Worm (Caenorhabditis elegans) whole organism, late embryonic: ENCODE measurements around the gene asp-18.

Experiments
- C08G9.2 ChIP-seq: sonication (generic microtip); optimal IDR thresholded peaks from 2 replicates; lab custom pipeline; 2016; ENCODE audit warnings: mild to moderate bottlenecking, missing genetic modification characterization, moderate library complexity, missing compliant biosample characterization
- F13H6.1 ChIP-seq: sonication (generic microtip); optimal IDR thresholded peaks from 2 replicates; lab custom pipeline; 2016; ENCODE audit warnings: missing genetic modification characterization, missing compliant biosample characterization
- K02D7.2 ChIP-seq: sonication (generic microtip); optimal IDR thresholded peaks from 2 replicates; lab custom pipeline; 2017; ENCODE audit warnings: mild to moderate bottlenecking, missing genetic modification characterization, missing compliant biosample characterization
- K09A11.1 ChIP-seq: sonication (generic microtip); optimal IDR thresholded peaks from 2 replicates; lab custom pipeline; 2017; ENCODE audit warnings: antibody characterized with exemption, mild to moderate bottlenecking, missing genetic modification characterization, missing compliant biosample characterization; ENCODE audit not compliant: insufficient read depth
- T23F11.4 ChIP-seq: fragments of 200-800 bp; sonication (Bioruptor generic); optimal IDR thresholded peaks from 2 replicates; lab custom pipeline; 2018; ENCODE audit warnings: mild to moderate bottlenecking, missing genetic modification characterization, missing compliant biosample characterization
- Y22D7AL.16 ChIP-seq: sonication (generic microtip); optimal IDR thresholded peaks from 2 replicates; lab custom pipeline; 2016; ENCODE audit warnings: missing genetic modification characterization, missing compliant biosample characterization
- ama-1 ChIP-seq: fragments of 150-350 bp; optimal IDR thresholded peaks from 2 replicates; lab custom pipeline; 2014
- ceh-2 ChIP-seq: sonication (generic microtip); optimal IDR thresholded peaks from 2 replicates; lab custom pipeline; 2016; ENCODE audit warnings: missing genotype, missing genetic modification characterization, missing compliant biosample characterization
- ceh-24 ChIP-seq: sonication (generic microtip); optimal IDR thresholded peaks from 2 replicates; lab custom pipeline; 2016; ENCODE audit warnings: mild to moderate bottlenecking, missing genetic modification characterization, missing compliant biosample characterization
- ceh-34 ChIP-seq: sonication (generic microtip); optimal IDR thresholded peaks from 2 replicates; lab custom pipeline; 2016; ENCODE audit warnings: mild to moderate bottlenecking, missing genetic modification characterization, missing compliant biosample characterization
- ceh-48 ChIP-seq: sonication (generic microtip); optimal IDR thresholded peaks from 2 replicates; lab custom pipeline; 2016; ENCODE audit warnings: missing genetic modification characterization, inconsistent platforms, missing compliant biosample characterization
- ceh-9 ChIP-seq: sonication (generic microtip); optimal IDR thresholded peaks from 2 replicates; lab custom pipeline; 2016; ENCODE audit warnings: mild to moderate bottlenecking, missing genetic modification characterization, inconsistent platforms, missing compliant biosample characterization
- dmd-4 ChIP-seq: sonication (generic microtip); optimal IDR thresholded peaks from 2 replicates; lab custom pipeline; 2016; ENCODE audit warnings: borderline replicate concordance, missing genetic modification characterization, missing compliant biosample characterization
- dve-1 ChIP-seq: sonication (generic microtip); optimal IDR thresholded peaks from 2 replicates; lab custom pipeline; 2017; ENCODE audit warnings: antibody characterized with exemption, mild to moderate bottlenecking, missing genetic modification characterization, missing compliant biosample characterization
- elt-4 ChIP-seq: sonication (generic microtip); optimal IDR thresholded peaks from 2 replicates; lab custom pipeline; 2016; ENCODE audit warnings: missing genetic modification characterization, missing compliant biosample characterization
- fax-1 ChIP-seq: sonication (generic microtip); optimal IDR thresholded peaks from 2 replicates; lab custom pipeline; 2016; ENCODE audit warnings: missing genotype, missing genetic modification characterization, missing compliant biosample characterization
- fkh-10 ChIP-seq: fragments of 150-350 bp; optimal IDR thresholded peaks from 2 replicates; lab custom pipeline; 2014; ENCODE audit warnings: missing biosample characterization, missing genetic modification reagents, missing genetic modification characterization
- hlh-13 ChIP-seq: fragments of 200-800 bp; sonication (Bioruptor generic); optimal IDR thresholded peaks from 2 replicates; lab custom pipeline; 2018; ENCODE audit warnings: mild to moderate bottlenecking, missing genetic modification characterization, missing compliant biosample characterization
- hlh-30 ChIP-seq: sonication (generic microtip); optimal IDR thresholded peaks from 2 replicates; lab custom pipeline; 2017; ENCODE audit warnings: antibody characterized with exemption, missing genetic modification characterization, missing compliant biosample characterization; ENCODE audit not compliant: insufficient read depth
- lin-11 ChIP-seq: fragments of 200-800 bp; sonication (Bioruptor generic); optimal IDR thresholded peaks from 2 replicates; lab custom pipeline; 2018; ENCODE audit warnings: mild to moderate bottlenecking, missing genetic modification characterization, missing compliant biosample characterization
- mec-3 ChIP-seq: sonication (generic microtip); optimal IDR thresholded peaks from 2 replicates; lab custom pipeline; 2016; ENCODE audit warnings: borderline replicate concordance, missing genetic modification characterization, missing compliant biosample characterization
- nfya-1 ChIP-seq: sonication (generic microtip); optimal IDR thresholded peaks from 2 replicates; lab custom pipeline; 2017; ENCODE audit warnings: missing genetic modification characterization, mild to moderate bottlenecking, missing compliant biosample characterization, antibody characterized with exemption, moderate library complexity
- nhr-232 ChIP-seq: sonication (generic microtip); optimal IDR thresholded peaks from 2 replicates; lab custom pipeline; 2016; ENCODE audit warnings: missing genetic modification characterization, missing compliant biosample characterization
- npax-4 ChIP-seq: sonication (generic microtip); optimal IDR thresholded peaks from 2 replicates; lab custom pipeline; 2016; ENCODE audit warnings: missing genetic modification characterization, missing compliant biosample characterization
- odd-2 ChIP-seq: sonication (generic microtip); optimal IDR thresholded peaks from 2 replicates; lab custom pipeline; 2017; ENCODE audit warnings: antibody characterized with exemption, mild to moderate bottlenecking, missing genetic modification characterization, missing compliant biosample characterization
- pag-3 ChIP-seq: sonication (generic microtip); optimal IDR thresholded peaks from 2 replicates; lab custom pipeline; 2016; ENCODE audit warnings: missing compliant biosample characterization, missing genetic modification characterization, borderline replicate concordance
- pha-2 ChIP-seq: sonication (generic microtip); optimal IDR thresholded peaks from 2 replicates; lab custom pipeline; 2017; ENCODE audit warnings: mild to moderate bottlenecking, missing genetic modification characterization, missing compliant biosample characterization
- pha-4 ChIP-seq: fragments of 150-350 bp; optimal IDR thresholded peaks from 2 replicates; lab custom pipeline; 2018; ENCODE audit warnings: missing biosample characterization, missing genetic modification reagents, missing genetic modification characterization
- pqm-1 ChIP-seq: sonication (generic microtip); optimal IDR thresholded peaks from 2 replicates; lab custom pipeline; 2016; ENCODE audit warnings: missing genetic modification characterization, missing compliant biosample characterization
- pros-1 ChIP-seq: fragments of 150-350 bp; optimal IDR thresholded peaks from 2 replicates; lab custom pipeline; 2014; ENCODE audit warnings: missing biosample characterization, missing genetic modification reagents, missing genetic modification characterization
- ref-2 ChIP-seq: sonication (generic microtip); optimal IDR thresholded peaks from 2 replicates; lab custom pipeline; 2016; ENCODE audit warnings: missing genetic modification characterization, missing compliant biosample characterization
- rnt-1 ChIP-seq: sonication (generic microtip); optimal IDR thresholded peaks from 2 replicates; lab custom pipeline; 2016; ENCODE audit warnings: missing genetic modification characterization, missing compliant biosample characterization
- sdc-2 ChIP-seq: sonication (generic microtip); optimal IDR thresholded peaks from 2 replicates; lab custom pipeline; 2016; ENCODE audit warnings: missing genotype, missing genetic modification characterization, missing compliant biosample characterization
- sox-2 ChIP-seq: fragments of 200-800 bp; sonication (Bioruptor generic); IDR thresholded peaks from 2 replicates; pipeline ENCODE4 v1.3.6; 2022; ENCODE audit warnings: missing genetic modification reagents, missing genetic modification characterization, missing compliant biosample characterization
- sox-4 ChIP-seq: sonication (generic microtip); optimal IDR thresholded peaks from 2 replicates; lab custom pipeline; 2017; ENCODE audit warnings: mild to moderate bottlenecking, missing genetic modification characterization, inconsistent platforms, missing compliant biosample characterization
- syd-9 ChIP-seq: sonication (generic microtip); optimal IDR thresholded peaks from 2 replicates; lab custom pipeline; 2016; ENCODE audit warnings: mild to moderate bottlenecking, missing genetic modification characterization, moderate library complexity, missing compliant biosample characterization
- unc-42 ChIP-seq: sonication (generic microtip); optimal IDR thresholded peaks from 2 replicates; lab custom pipeline; 2016; ENCODE audit warnings: missing genotype, missing genetic modification characterization, missing compliant biosample characterization
- unc-55 ChIP-seq: sonication (generic microtip); optimal IDR thresholded peaks from 2 replicates; lab custom pipeline; 2017; ENCODE audit warnings: missing biosample characterization, missing genetic modification reagents, missing genetic modification characterization
- unc-86 ChIP-seq: sonication (generic microtip); optimal IDR thresholded peaks from 2 replicates; lab custom pipeline; 2016; ENCODE audit warnings: missing genetic modification characterization, missing compliant biosample characterization

Gene asp-18

DNA sequence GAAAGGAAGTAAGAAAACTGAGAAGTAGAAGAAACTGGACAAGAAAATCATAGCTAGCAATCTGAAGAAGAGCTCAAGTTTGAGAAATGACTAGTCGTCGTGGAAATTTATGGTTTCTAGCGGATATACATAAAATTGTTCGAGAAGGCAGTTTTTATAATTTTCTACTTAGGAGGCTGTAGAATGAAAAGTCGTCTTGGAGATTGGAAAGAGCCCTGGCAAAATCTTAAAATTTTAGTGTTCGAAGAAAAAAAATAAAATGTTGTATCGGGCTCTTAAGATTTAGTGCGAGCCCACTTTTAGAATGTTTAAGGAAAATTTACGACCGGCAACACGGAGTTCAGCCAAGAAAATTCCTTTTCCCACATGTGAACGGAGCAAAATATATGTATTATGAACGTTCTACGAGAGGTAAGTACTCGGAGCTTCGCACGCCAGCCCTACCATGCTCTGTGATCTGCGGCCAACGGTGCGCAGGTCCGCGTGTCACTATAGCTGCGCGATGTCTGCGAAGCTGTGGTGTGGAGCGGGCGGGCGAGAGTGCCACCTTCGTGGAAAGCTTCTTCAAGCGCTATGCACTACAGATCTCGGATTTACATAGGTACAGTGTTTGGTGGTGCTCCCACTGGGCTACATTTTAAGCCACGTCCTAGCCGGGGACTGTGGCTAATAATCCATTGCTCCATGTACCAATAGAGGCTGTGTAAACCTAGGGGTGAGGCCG is 15.6 kb upstream of the asp-18 start, which contains the start of gene clec-251:
clec-251 (minus strand) TSS at position 51 of the 724 bp plus-strand sequence.
- TF ChIP-seq Y22D7AL.16 (tag; lab: Kevin White, UChicago) (no peak), dve-1 (tag; lab: Kevin White, UChicago) (no peak), ama-1 (no peak), pag-3 (tag; lab: Kevin White, UChicago) (no peak), T23F11.4 (GFP tag; lab: Kevin White, UChicago) (no peak), ceh-2 (no peak), fkh-10 (no peak), sox-2 (no peak), unc-86 (tag; lab: Kevin White, UChicago) (no peak), pha-4 (tag; lab: Kevin White, UChicago) (no peak), ceh-48 (tag; lab: Kevin White, UChicago) (no peak), K02D7.2 (tag; lab: Kevin White, UChicago) (no peak), C08G9.2 (tag; lab: Kevin White, UChicago) (no peak), syd-9 (no peak), fax-1 (no peak), unc-42 (tag; lab: Kevin White, UChicago) (no peak), mec-3 (no peak), K09A11.1 (tag; lab: Kevin White, UChicago) (no peak)

DNA sequence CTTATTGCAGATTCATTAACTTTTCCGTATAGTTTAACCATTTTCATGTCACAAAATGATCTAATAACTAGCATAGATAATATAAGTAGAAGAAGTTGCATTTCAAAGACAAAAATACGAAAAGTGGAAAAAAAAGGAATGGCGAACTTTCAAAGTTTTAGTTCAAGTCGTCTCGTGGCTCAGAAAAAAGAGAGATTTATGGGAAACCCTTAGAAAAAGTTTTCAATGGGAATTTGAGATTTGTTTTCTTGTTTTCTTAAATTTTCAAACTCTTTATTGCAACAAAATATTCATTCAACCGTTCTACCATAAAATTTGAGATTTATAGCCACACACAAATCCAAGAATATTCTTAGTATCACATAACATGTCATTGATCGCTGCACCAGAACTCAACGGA is 10.6 kb upstream of the asp-18 start, which contains the start of gene clec-250:
clec-250 (minus strand) TSS at position 101 of the 400 bp plus-strand sequence.
- TF ChIP-seq ceh-34 (tag; lab: Kevin White, UChicago) (no peak), sdc-2 (tag; lab: Kevin White, UChicago) (no peak), hlh-13 (GFP tag; lab: Kevin White, UChicago) (no peak), F13H6.1 (tag; lab: Kevin White, UChicago) (no peak), pha-2 (no peak), unc-55 (GFP tag; lab: Kevin White, UChicago) (no peak), rnt-1 (tag; lab: Kevin White, UChicago) (no peak), odd-2 (tag; lab: Kevin White, UChicago) (no peak), pros-1 (tag; lab: Kevin White, UChicago) (no peak), hlh-30 (tag; lab: Kevin White, UChicago) (no peak)

DNA sequence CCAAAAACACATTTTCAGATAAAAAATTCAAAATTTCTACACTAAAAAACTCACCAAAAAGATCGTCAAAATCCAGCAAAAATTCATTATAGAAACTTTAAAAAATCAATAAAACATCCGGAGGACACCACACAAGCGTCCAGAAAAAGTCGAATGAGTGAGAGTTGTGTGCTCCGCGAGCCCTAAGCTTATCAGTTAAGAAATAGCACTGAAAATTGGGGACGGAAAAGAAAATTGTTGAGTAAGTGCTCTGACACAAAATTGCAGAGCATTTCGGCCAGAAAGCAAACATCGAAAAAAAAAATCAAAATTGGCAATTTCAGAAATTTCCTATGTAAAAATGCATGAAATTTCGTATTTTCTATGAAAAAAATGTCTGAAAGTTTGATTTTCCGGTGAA is 6.2 kb upstream of the asp-18 start:
- TF ChIP-seq dmd-4 (no peak), ceh-24 (no peak), sdc-2 (tag; lab: Kevin White, UChicago) (no peak), npax-4 (no peak), ceh-9 (tag; lab: Kevin White, UChicago) (no peak), odd-2 (tag; lab: Kevin White, UChicago) (no peak), nhr-232 (tag; lab: Kevin White, UChicago) (no peak), elt-4 (tag; lab: Kevin White, UChicago) (no peak), pqm-1 (tag; lab: Kevin White, UChicago) (no peak), fax-1 (no peak), ref-2 (tag; lab: Kevin White, UChicago) (no peak), sox-4 (tag; lab: Kevin White, UChicago) (no peak), lin-11 (no peak), pros-1 (tag; lab: Kevin White, UChicago) (no peak), nfya-1 (tag; lab: Kevin White, UChicago) (no peak)
